Fruit fly (Drosophila melanogaster) whole organism, embryonic: Measurements from ENCODE around the gene CG8861.
A peak's percentile ranks its signal among the peaks of the same experiment; 100 is the strongest.

ENCODE experiments used
- ATbp ChIP-seq: fragments of 200-800 bp; sonication (Bioruptor generic); optimal IDR thresholded peaks from 2 replicates; lab custom pipeline; 2017; ENCODE audit warnings: missing biosample characterization, mild to moderate bottlenecking, missing genetic modification characterization, missing genetic modification reagents
- Blimp-1 ChIP-seq: fragments of 200-800 bp; sonication (Bioruptor generic); optimal IDR thresholded peaks from 3 replicates; lab custom pipeline; 2018; ENCODE audit warnings: missing biosample characterization, missing genetic modification characterization, mild to moderate bottlenecking, moderate library complexity, missing genetic modification reagents
- BtbVII ChIP-seq: fragments of 200-800 bp; sonication (Bioruptor generic); optimal IDR thresholded peaks from 3 replicates; lab custom pipeline; 2017; ENCODE audit warnings: missing biosample characterization, mild to moderate bottlenecking, missing genetic modification characterization
- CG10321 ChIP-seq: fragments of 200-800 bp; sonication (Bioruptor generic); IDR thresholded peaks from 2 replicates; pipeline ENCODE4 v1.3.6; 2022; ENCODE audit warnings: missing biosample characterization, missing genetic modification characterization
- CG10565 ChIP-seq: fragments of 200-800 bp; sonication (Bioruptor generic); optimal IDR thresholded peaks from 3 replicates; lab custom pipeline; 2016; ENCODE audit warnings: missing biosample characterization, mild to moderate bottlenecking, missing genetic modification characterization
- CG1233 ChIP-seq: fragments of 200-800 bp; sonication (Bioruptor generic); optimal IDR thresholded peaks from 4 replicates; lab custom pipeline; 2018; ENCODE audit warnings: missing biosample characterization, mild to moderate bottlenecking, missing genetic modification characterization
- CG18764 ChIP-seq: fragments of 200-800 bp; sonication (Bioruptor generic); optimal IDR thresholded peaks from 3 replicates; lab custom pipeline; 2016; ENCODE audit warnings: missing biosample characterization, missing genetic modification characterization
- CG2120 ChIP-seq: fragments of 200-800 bp; sonication (Bioruptor generic); optimal IDR thresholded peaks from 3 replicates; lab custom pipeline; 2016; ENCODE audit warnings: missing biosample characterization, missing genetic modification characterization
- CG30403 ChIP-seq: fragments of 200-800 bp; sonication (Bioruptor generic); optimal IDR thresholded peaks from 3 replicates; lab custom pipeline; 2016; ENCODE audit warnings: missing biosample characterization, missing genetic modification characterization
- CG32532 ChIP-seq: fragments of 200-800 bp; sonication (Bioruptor generic); IDR thresholded peaks from 2 replicates; pipeline ENCODE4 v1.3.6; 2022; ENCODE audit warnings: missing biosample characterization, missing genetic modification characterization
- CG7556 ChIP-seq: fragments of 200-800 bp; sonication (Bioruptor generic); optimal IDR thresholded peaks from 2 replicates; lab custom pipeline; 2017; ENCODE audit warnings: missing biosample characterization, mild to moderate bottlenecking, missing genetic modification characterization
- CG8290 ChIP-seq, 3 experiments: fragments of 200-800 bp; sonication (Bioruptor generic); optimal IDR thresholded peaks; 2 replicates each; lab custom pipeline; 2016 to 2019; ENCODE audit warnings: missing biosample characterization in 3 of 3, missing genetic modification characterization in 3 of 3, mild to moderate bottlenecking in 2 of 3, moderate library complexity in 1 of 3
- CG9215 ChIP-seq: fragments of 200-800 bp; sonication (Bioruptor generic); IDR thresholded peaks from 2 replicates; pipeline ENCODE4 v1.3.6; 2022; ENCODE audit warnings: missing biosample characterization, missing genetic modification characterization
- CG9797 ChIP-seq: fragments of 200-800 bp; sonication (Bioruptor generic); optimal IDR thresholded peaks from 3 replicates; lab custom pipeline; 2018; ENCODE audit warnings: missing biosample characterization, mild to moderate bottlenecking, missing genetic modification characterization
- CG9817 ChIP-seq: fragments of 200-800 bp; sonication (Bioruptor generic); optimal IDR thresholded peaks from 2 replicates; lab custom pipeline; 2018; ENCODE audit warnings: missing biosample characterization, mild to moderate bottlenecking, missing genetic modification characterization, moderate library complexity
- CkIIα-i1 ChIP-seq: fragments of 200-800 bp; sonication (Bioruptor generic); IDR thresholded peaks from 2 replicates; pipeline ENCODE4 v1.3.6; 2022; ENCODE audit warnings: missing biosample characterization, missing genetic modification characterization
- Dbx ChIP-seq: fragments of 200-800 bp; sonication (Bioruptor generic); IDR thresholded peaks from 3 replicates; pipeline ENCODE4 v1.3.6; 2022; ENCODE audit warnings: missing biosample characterization, missing genetic modification characterization
- E2f1 ChIP-seq: fragments of 200-800 bp; sonication (Bioruptor generic); IDR thresholded peaks from 2 replicates; pipeline ENCODE4 v1.3.6; 2022; ENCODE audit warnings: missing biosample characterization, missing genetic modification characterization
- E2f2 ChIP-seq: fragments of 200-800 bp; sonication (Bioruptor generic); IDR thresholded peaks from 2 replicates; pipeline ENCODE4 v1.3.6; 2022; ENCODE audit warnings: missing biosample characterization, missing genetic modification characterization
- ERR ChIP-seq: fragments of 200-800 bp; sonication (Bioruptor generic); optimal IDR thresholded peaks from 2 replicates; lab custom pipeline; 2016; ENCODE audit warnings: missing biosample characterization, missing genetic modification characterization
- Elba2 ChIP-seq: fragments of 200-800 bp; sonication (Bioruptor generic); optimal IDR thresholded peaks from 3 replicates; lab custom pipeline; 2016; ENCODE audit warnings: missing biosample characterization, missing genetic modification characterization
- Ets65A ChIP-seq: fragments of 200-800 bp; sonication (Bioruptor generic); peaks from one replicate; lab custom pipeline; 2016; ENCODE audit warnings: missing biosample characterization, missing genetic modification characterization
- H2.0 ChIP-seq: fragments of 200-800 bp; sonication (Bioruptor generic); IDR thresholded peaks from 2 replicates; pipeline ENCODE4 v1.3.6; 2022; ENCODE audit warnings: missing biosample characterization, missing genetic modification characterization
- Hand ChIP-seq: fragments of 200-800 bp; sonication (Bioruptor generic); optimal IDR thresholded peaks from 2 replicates; lab custom pipeline; 2017; ENCODE audit warnings: mild to moderate bottlenecking, missing biosample characterization, missing genetic modification reagents, missing genetic modification characterization
- Hr51 ChIP-seq, 2 experiments: fragments of 200-800 bp; sonication (Bioruptor generic); optimal IDR thresholded peaks; 2 replicates in 1 of 2; 3 replicates in 1 of 2; lab custom pipeline; 2016 to 2018; ENCODE audit warnings: missing biosample characterization in 2 of 2, missing genetic modification characterization in 2 of 2, mild to moderate bottlenecking in 1 of 2, moderate library complexity in 1 of 2
- Mrtf ChIP-seq: fragments of 200-800 bp; sonication (Bioruptor generic); IDR thresholded peaks from 3 replicates; pipeline ENCODE4 v1.3.6; 2022; ENCODE audit warnings: missing biosample characterization, missing genetic modification characterization
- Nf-YA ChIP-seq: fragments of 200-800 bp; sonication (Bioruptor generic); IDR thresholded peaks from 2 replicates; pipeline ENCODE4 v1.3.6; 2022; ENCODE audit warnings: missing biosample characterization, missing genetic modification characterization
- Nf-YC ChIP-seq: fragments of 200-800 bp; optimal IDR thresholded peaks from 3 replicates; lab custom pipeline; 2019; ENCODE audit warnings: missing biosample characterization, mild to moderate bottlenecking, missing genetic modification characterization, moderate library complexity
- Sin3A ChIP-seq: fragments of >200 bp; optimal IDR thresholded peaks from 2 replicates; lab custom pipeline; 2018
- Sry-β ChIP-seq: fragments of 200-800 bp; sonication (Bioruptor generic); optimal IDR thresholded peaks from 2 replicates; lab custom pipeline; 2018; ENCODE audit warnings: missing biosample characterization, mild to moderate bottlenecking, missing genetic modification characterization, moderate library complexity
- Xbp1 ChIP-seq: fragments of 200-800 bp; sonication (Bioruptor generic); optimal IDR thresholded peaks from 3 replicates; lab custom pipeline; 2016; ENCODE audit warnings: missing biosample characterization, mild to moderate bottlenecking, missing genetic modification characterization
- Xrp1 ChIP-seq: fragments of 200-800 bp; sonication (Bioruptor generic); IDR thresholded peaks from 2 replicates; pipeline ENCODE4 v1.3.6; 2022; ENCODE audit warnings: missing biosample characterization, missing genetic modification characterization
- ab ChIP-seq: fragments of 200-800 bp; sonication (Bioruptor generic); optimal IDR thresholded peaks from 2 replicates; lab custom pipeline; 2016; ENCODE audit warnings: missing biosample characterization, missing genetic modification characterization
- bab2 ChIP-seq: fragments of 200-800 bp; sonication (Bioruptor generic); optimal IDR thresholded peaks from 2 replicates; lab custom pipeline; 2016; ENCODE audit warnings: missing biosample characterization, missing genetic modification characterization
- ems ChIP-seq: fragments of 200-800 bp; sonication (Bioruptor generic); optimal IDR thresholded peaks from 3 replicates; lab custom pipeline; 2016; ENCODE audit warnings: missing biosample characterization, missing genetic modification characterization
- fd96Cb ChIP-seq: fragments of 200-800 bp; sonication (Bioruptor generic); optimal IDR thresholded peaks from 2 replicates; lab custom pipeline; 2018; ENCODE audit warnings: missing biosample characterization, mild to moderate bottlenecking, missing genetic modification characterization, moderate library complexity
- h ChIP-seq: fragments of >200 bp; optimal IDR thresholded peaks from 2 replicates; lab custom pipeline; 2017
- inv ChIP-seq: fragments of 200-800 bp; sonication (Bioruptor generic); IDR thresholded peaks from 2 replicates; pipeline ENCODE4 v1.3.6; 2022; ENCODE audit warnings: missing biosample characterization, missing genetic modification characterization; ENCODE audit not compliant: partially characterized antibody
- jumu ChIP-seq: fragments of 200-800 bp; sonication (Bioruptor generic); optimal IDR thresholded peaks from 3 replicates; lab custom pipeline; 2016; ENCODE audit warnings: missing biosample characterization, missing genetic modification characterization
- knrl ChIP-seq: fragments of 200-800 bp; sonication (Bioruptor generic); IDR thresholded peaks from 3 replicates; pipeline ENCODE4 v1.3.6; 2022; ENCODE audit warnings: missing biosample characterization, missing genetic modification characterization; ENCODE audit not compliant: partially characterized antibody
- lola ChIP-seq, 3 experiments: fragments of >200 bp in 2 of 3; fragments of 200-800 bp in 1 of 3; sonication (Bioruptor generic) in 1 of 3; optimal IDR thresholded peaks; 2 replicates each; lab custom pipeline; 2017 to 2019; ENCODE audit warnings: missing biosample characterization in 3 of 3, missing genetic modification characterization in 3 of 3, mild to moderate bottlenecking in 1 of 3, moderate library complexity in 1 of 3
- nau ChIP-seq: fragments of 200-800 bp; sonication (Bioruptor generic); optimal IDR thresholded peaks from 3 replicates; lab custom pipeline; 2017; ENCODE audit warnings: missing biosample characterization, mild to moderate bottlenecking, missing genetic modification characterization, missing genetic modification reagents
- p53 ChIP-seq: fragments of 200-800 bp; sonication (Bioruptor generic); optimal IDR thresholded peaks from 2 replicates; lab custom pipeline; 2016; ENCODE audit warnings: missing biosample characterization, missing genetic modification characterization
- pum ChIP-seq: fragments of 200-800 bp; sonication (Bioruptor generic); optimal IDR thresholded peaks from 2 replicates; lab custom pipeline; 2016; ENCODE audit warnings: missing biosample characterization, missing genetic modification characterization
- ro ChIP-seq: fragments of 200-800 bp; sonication (Bioruptor generic); IDR thresholded peaks from 2 replicates; pipeline ENCODE4 v1.3.6; 2022; ENCODE audit warnings: missing biosample characterization, missing genetic modification characterization
- row ChIP-seq: fragments of 200-800 bp; sonication (Bioruptor generic); IDR thresholded peaks from 3 replicates; pipeline ENCODE4 v1.3.6; 2022; ENCODE audit warnings: missing biosample characterization, missing genetic modification characterization
- sr ChIP-seq: fragments of 200-800 bp; sonication (Bioruptor generic); IDR thresholded peaks from 3 replicates; pipeline ENCODE4 v1.3.6; 2022; ENCODE audit warnings: missing biosample characterization, missing genetic modification characterization
- tll ChIP-seq, 2 experiments: fragments of 200-800 bp in 1 of 2; fragments of >200 bp in 1 of 2; sonication (Bioruptor generic) in 1 of 2; optimal IDR thresholded peaks; 2 replicates each; lab custom pipeline; 2017 to 2019; ENCODE audit warnings: missing biosample characterization in 2 of 2, missing genetic modification characterization in 2 of 2, mild to moderate bottlenecking in 1 of 2, moderate library complexity in 1 of 2
- trem ChIP-seq: fragments of 200-800 bp; optimal IDR thresholded peaks from 3 replicates; lab custom pipeline; 2019; ENCODE audit warnings: missing biosample characterization, mild to moderate bottlenecking, missing genetic modification characterization, moderate library complexity
- twi ChIP-seq: fragments of 200-800 bp; optimal IDR thresholded peaks from 2 replicates; lab custom pipeline; 2019; ENCODE audit warnings: missing biosample characterization, mild to moderate bottlenecking, missing genetic modification characterization, moderate library complexity

The CG8861 gene

dm6 chr3R:9246879-9247621 is 81.3 kb downstream of the CG8861 start (continued):
- no peak for TF ChIP-seq Nf-YA
- peak; percentile 77 for TF ChIP-seq row (GFP tag; lab: Robert Waterston, UW)
- peak; percentile 65 for TF ChIP-seq CG30403 (GFP tag; lab: Kevin White, UChicago)
- peak; percentile 80 for TF ChIP-seq ATbp (GFP tag; lab: Kevin White, UChicago)
- TF ChIP-seq CG7556 (GFP tag; lab: Kevin White, UChicago) = peak; percentile 62
- peak; percentile 43 for TF ChIP-seq E2f1 (GFP tag; lab: Robert Waterston, UW)
- no peak for TF ChIP-seq CG9797 (GFP tag; lab: Kevin White, UChicago)
- TF ChIP-seq p53 (GFP tag; lab: Kevin White, UChicago) = no peak
- TF ChIP-seq tll (GFP tag; optimal IDR thresholded peaks at IDR 0.05; lab: Kevin White, UChicago) = no peak
- no peak for TF ChIP-seq inv (GFP tag; lab: Robert Waterston, UW)
- no peak for TF ChIP-seq CG32532 (GFP tag; lab: Robert Waterston, UW)
- peak; percentile 15 for TF ChIP-seq Sry-β (GFP tag; lab: Kevin White, UChicago)
- peak; percentile 51 for TF ChIP-seq jumu
- peak; percentile 84 for TF ChIP-seq Blimp-1 (GFP tag; lab: Kevin White, UChicago)
- peak; percentile 27 for TF ChIP-seq CG8290 (GFP tag; optimal IDR thresholded peaks at IDR 0.05; lab: Kevin White, UChicago)
- TF ChIP-seq CG8290 (tag; optimal IDR thresholded peaks at IDR 0.05; lab: Kevin White, UChicago) = peak in 1 of 2 experiments; percentile 6
- TF ChIP-seq CkIIα-i1 (GFP tag; lab: Robert Waterston, UW) = no peak
- peak; percentile 35 for TF ChIP-seq BtbVII
- 0 out of 2 replicates have a peak, but pooled peaks have one; percentile 20 for TF ChIP-seq ro
- TF ChIP-seq Xbp1 (GFP tag; lab: Kevin White, UChicago) = peak; percentile 78
- TF ChIP-seq bab2 (GFP tag; lab: Kevin White, UChicago) = peak; percentile 38
- TF ChIP-seq ems (GFP tag; lab: Kevin White, UChicago) = peak; percentile 51
- TF ChIP-seq twi (tag; lab: Kevin White, UChicago) = peak; percentile 21
- no peak for TF ChIP-seq ab (GFP tag; lab: Kevin White, UChicago)
- no peak for TF ChIP-seq Ets65A (GFP tag; lab: Kevin White, UChicago)
- peak; percentile 44 for TF ChIP-seq CG1233 (GFP tag; lab: Kevin White, UChicago)
- no peak for TF ChIP-seq nau
- TF ChIP-seq CG9215 (GFP tag; lab: Robert Waterston, UW) = no peak
- no peak for TF ChIP-seq knrl
- TF ChIP-seq E2f2 (GFP tag; lab: Robert Waterston, UW) = no peak; the same call in 1 of the 2 replicates
- TF ChIP-seq Xrp1 = peak; percentile 81
- TF ChIP-seq H2.0 (GFP tag; lab: Robert Waterston, UW) = no peak
- TF ChIP-seq ERR (GFP tag; lab: Kevin White, UChicago) = no peak
- no peak for TF ChIP-seq Nf-YC (tag; lab: Kevin White, UChicago)
- TF ChIP-seq h = no peak
- peak; percentile 30 for TF ChIP-seq pum (GFP tag; lab: Kevin White, UChicago)
- peak; percentile 29 for TF ChIP-seq CG9817
- no peak for TF ChIP-seq CG10565 (GFP tag; lab: Kevin White, UChicago)
- peak in 1 of 3 experiments; percentile 81 for TF ChIP-seq lola (GFP tag; optimal IDR thresholded peaks at IDR 0.05; lab: Kevin White, UChicago)
- TF ChIP-seq Dbx (GFP tag; lab: Robert Waterston, UW) = no peak
- peak; percentile 69 for TF ChIP-seq fd96Cb (tag; lab: Kevin White, UChicago)
- TF ChIP-seq Hr51 (GFP tag; optimal IDR thresholded peaks at IDR 0.05; lab: Kevin White, UChicago) = peak in 1 of 2 experiments; percentile 2
- TF ChIP-seq Elba2 = no peak
- TF ChIP-seq CG10321 (GFP tag; lab: Robert Waterston, UW) = no peak
- no peak for TF ChIP-seq Hand (GFP tag; lab: Kevin White, UChicago)
- no peak for TF ChIP-seq Mrtf (GFP tag; lab: Robert Waterston, UW)
- TF ChIP-seq sr (GFP tag; lab: Robert Waterston, UW) = no peak
- TF ChIP-seq CG18764 (GFP tag; lab: Kevin White, UChicago) = no peak
- TF ChIP-seq Sin3A (lab: Kevin White, UChicago) = no peak
- TF ChIP-seq trem (tag; lab: Kevin White, UChicago) = peak; percentile 80
- TF ChIP-seq CG2120 (GFP tag; lab: Kevin White, UChicago) = peak; percentile 31
